Fruit fly (Drosophila melanogaster): ENCODE data around the gene Coq4.

The Coq4 gene

dm6 chr3L:17404646-17405045, 28.8 kb downstream of the Coq4 start (continued):
- TF ChIP-seq Xbp1 (GFP tag; optimal IDR thresholded peaks at IDR 0.05) (peak; percentile 41), sug (tag; optimal IDR thresholded peaks at IDR 0.05) (no peak), Dll (GFP tag; IDR thresholded peaks at IDR 0.05; ENCODE audit: partially characterized antibody) (no peak), gsb (GFP tag; IDR thresholded peaks at IDR 0.05) (no peak), Antp (GFP tag; optimal IDR thresholded peaks at IDR 0.05) (peak; percentile 20), CG6854 (GFP tag; optimal IDR thresholded peaks at IDR 0.05) (peak; percentile 1), CG8765 (GFP tag; IDR thresholded peaks at IDR 0.05) (no peak), cad (GFP tag; optimal IDR thresholded peaks at IDR 0.05) (no peak), kah (GFP tag; optimal IDR thresholded peaks at IDR 0.05) (no peak), CG2202 (tag; optimal IDR thresholded peaks at IDR 0.05) (peak; percentile 27), Max (GFP tag; optimal IDR thresholded peaks at IDR 0.05) (peak; percentile 16), Usf (GFP tag; optimal IDR thresholded peaks at IDR 0.05) (no peak), bigmax (GFP tag; optimal IDR thresholded peaks at IDR 0.05) (no peak), CG6654 (GFP tag; optimal IDR thresholded peaks at IDR 0.05) (peak; percentile 9), schlank (tag; optimal IDR thresholded peaks at IDR 0.05) (no peak), sc (optimal IDR thresholded peaks at IDR 0.05) (no peak), sc (GFP tag; optimal IDR thresholded peaks at IDR 0.05) (no peak), CG2199 (GFP tag; IDR thresholded peaks at IDR 0.05) (no peak), so (GFP tag; IDR thresholded peaks at IDR 0.05) (0 out of 3 replicates have a peak, but pooled peaks have one; percentile 25), kni (GFP tag; optimal IDR thresholded peaks at IDR 0.05) (no peak), hbn (GFP tag; IDR thresholded peaks at IDR 0.05; ENCODE audit: partially characterized antibody) (no peak), CG17912 (GFP tag; optimal IDR thresholded peaks at IDR 0.05) (no peak), CG1832 (GFP tag; optimal IDR thresholded peaks at IDR 0.05) (no peak), trem (tag; optimal IDR thresholded peaks at IDR 0.05) (peak; percentile 2), sna (GFP tag; IDR thresholded peaks at IDR 0.05; ENCODE audit: partially characterized antibody) (no peak), Stat92E (GFP tag; optimal IDR thresholded peaks at IDR 0.05) (no peak), CG30020 (tag; optimal IDR thresholded peaks at IDR 0.05) (no peak), seq (GFP tag; IDR thresholded peaks at IDR 0.05) (0 out of 2 replicates have a peak, but pooled peaks have one; percentile 18), CG13287 (GFP tag; IDR thresholded peaks at IDR 0.05; ENCODE audit: partially characterized antibody) (no peak), fd64A (GFP tag; optimal IDR thresholded peaks at IDR 0.05) (no peak), Hr51 (GFP tag; optimal IDR thresholded peaks at IDR 0.05) (peak in 1 of 2 experiments; percentile 25), chinmo (GFP tag; IDR thresholded peaks at IDR 0.05; ENCODE audit: partially characterized antibody) (no peak), al (GFP tag; IDR thresholded peaks at IDR 0.05) (peak; percentile 23; the same call in 1 of the 2 replicates), aop (GFP tag; IDR thresholded peaks at IDR 0.05) (no peak), CG4730 (GFP tag; IDR thresholded peaks at IDR 0.05) (no peak), CG9797 (GFP tag; optimal IDR thresholded peaks at IDR 0.05) (no peak), nerfin-1 (tag; optimal IDR thresholded peaks at IDR 0.05) (no peak), Ada2b (GFP tag; IDR thresholded peaks at IDR 0.05) (no peak), Rx (GFP tag; IDR thresholded peaks at IDR 0.05) (no peak), Poxn (GFP tag; IDR thresholded peaks at IDR 0.05) (no peak), tx (GFP tag; optimal IDR thresholded peaks at IDR 0.05) (no peak), CG12219 (GFP tag; optimal IDR thresholded peaks at IDR 0.05) (peak; percentile 30), tup (GFP tag; optimal IDR thresholded peaks at IDR 0.05) (no peak), CG5245 (GFP tag; optimal IDR thresholded peaks at IDR 0.05) (no peak), CG31441 (GFP tag; IDR thresholded peaks at IDR 0.05) (no peak), dmrt99B (tag; optimal IDR thresholded peaks at IDR 0.05) (peak; percentile 62), Side (GFP tag; optimal IDR thresholded peaks at IDR 0.05) (no peak), MTF-1 (GFP tag; optimal IDR thresholded peaks at IDR 0.05; ENCODE audit: borderline replicate concordance) (no peak), CG12104 (GFP tag; optimal IDR thresholded peaks at IDR 0.05) (peak; percentile 54), Sry-β (GFP tag; optimal IDR thresholded peaks at IDR 0.05) (no peak), az2 (GFP tag; optimal IDR thresholded peaks at IDR 0.05) (peak; percentile 32)
